Worm (Caenorhabditis elegans): Measurements from ENCODE around the gene mltn-8.

ce11 chrV:346005-346404 is 34.1 kb downstream of the mltn-8 start:
- TF ChIP-seq mdl-1 (tag; optimal IDR thresholded peaks at IDR 0.05), result no peak
- no peak for TF ChIP-seq ama-1 (optimal IDR thresholded peaks at IDR 0.05)
- no peak for TF ChIP-seq fkh-2 (tag; optimal IDR thresholded peaks at IDR 0.05)
- no peak for TF ChIP-seq nhr-43 (tag; optimal IDR thresholded peaks at IDR 0.05; ENCODE audit: poor library complexity, severe bottlenecking)
- TF ChIP-seq snpc-4 (tag; optimal IDR thresholded peaks at IDR 0.05), result no peak
- TF ChIP-seq ceh-28 (tag; optimal IDR thresholded peaks at IDR 0.05), result no peak
- TF ChIP-seq unc-62 (GFP tag; optimal IDR thresholded peaks at IDR 0.05), result no peak
- no peak for TF ChIP-seq ZK546.5 (tag; optimal IDR thresholded peaks at IDR 0.05)
- no peak for TF ChIP-seq lin-39 (tag; optimal IDR thresholded peaks at IDR 0.05)
- no peak for TF ChIP-seq fkh-10 (GFP tag; optimal IDR thresholded peaks at IDR 0.05)
- TF ChIP-seq elt-3 (tag; optimal IDR thresholded peaks at IDR 0.05), result no peak
